Fruit fly (Drosophila melanogaster) Kc167 (cell line): ENCODE results near the gene CG14015.

ENCODE experiments used
- Myc ChIP-seq: fragments of >200 bp; optimal IDR thresholded peaks from 2 replicates; lab custom pipeline; 2017; ENCODE audit warnings: missing external identifiers
- Sin3A ChIP-seq: fragments of >200 bp; optimal IDR thresholded peaks from 2 replicates; lab custom pipeline; 2018; ENCODE audit warnings: missing external identifiers
- h ChIP-seq: fragments of >200 bp; optimal IDR thresholded peaks from 3 replicates; lab custom pipeline; 2018; ENCODE audit warnings: missing external identifiers
- insv ChIP-seq: fragments of >200 bp; optimal IDR thresholded peaks from 3 replicates; lab custom pipeline; 2018; ENCODE audit warnings: missing external identifiers
- psq ChIP-seq: fragments of >200 bp; optimal IDR thresholded peaks from 2 replicates; lab custom pipeline; 2017; ENCODE audit warnings: missing external identifiers
- ttk ChIP-seq: sonication (Bioruptor generic); optimal IDR thresholded peaks from 2 replicates; lab custom pipeline; 2017; ENCODE audit warnings: missing external identifiers

Gene CG14015

DNA sequence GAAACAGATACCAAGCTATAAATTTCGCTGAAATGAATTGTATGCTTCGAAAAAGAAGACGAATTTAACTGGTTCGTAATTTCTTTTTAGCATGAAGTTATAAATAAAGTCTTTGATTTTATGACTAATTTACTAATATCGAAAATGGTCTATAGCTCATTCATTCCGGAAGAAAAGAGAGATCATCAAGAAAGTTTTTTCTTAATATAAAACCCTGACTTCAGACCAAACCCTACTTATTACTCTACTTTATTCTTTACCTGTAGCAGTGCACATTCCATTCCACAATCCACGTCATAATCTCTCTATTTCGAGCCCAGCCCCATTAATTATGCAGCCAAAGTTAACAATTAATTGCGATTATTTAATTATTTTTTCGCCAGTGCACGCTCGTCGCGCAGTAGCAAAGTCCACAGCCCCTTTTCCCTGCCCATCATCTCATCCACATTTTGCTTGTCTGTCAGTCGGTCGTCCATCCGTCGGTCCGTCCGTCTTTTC, 45.0 kb downstream of the CG14015 start:
- TF ChIP-seq h (no peak), Myc (lab: Kevin White, UChicago) (no peak)

DNA sequence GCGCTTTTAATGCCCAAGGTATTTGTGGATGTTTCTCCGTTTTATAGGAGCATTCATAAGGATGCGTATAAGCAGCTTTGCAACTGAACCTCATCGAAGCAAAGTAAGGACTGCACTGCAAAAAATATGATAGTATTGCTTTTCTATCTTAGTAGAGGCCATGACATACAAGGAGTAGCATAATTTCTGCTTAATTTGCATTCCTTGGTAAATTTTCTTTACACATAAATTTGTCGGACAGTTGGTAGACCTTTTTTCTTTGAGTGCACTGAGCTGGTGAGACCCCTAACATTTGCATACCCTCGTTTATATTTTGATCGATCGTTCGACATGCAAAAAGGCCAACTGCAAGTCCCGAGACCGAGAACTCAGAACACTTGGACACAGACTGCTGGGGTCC, 46.1 kb downstream of the CG14015 start:
- TF ChIP-seq ttk (lab: Kevin White, UChicago), result no peak
- TF ChIP-seq Myc (lab: Kevin White, UChicago), result no peak
- TF ChIP-seq psq, result no peak
- no peak for TF ChIP-seq insv
- no peak for TF ChIP-seq h
- no peak for TF ChIP-seq Sin3A

DNA sequence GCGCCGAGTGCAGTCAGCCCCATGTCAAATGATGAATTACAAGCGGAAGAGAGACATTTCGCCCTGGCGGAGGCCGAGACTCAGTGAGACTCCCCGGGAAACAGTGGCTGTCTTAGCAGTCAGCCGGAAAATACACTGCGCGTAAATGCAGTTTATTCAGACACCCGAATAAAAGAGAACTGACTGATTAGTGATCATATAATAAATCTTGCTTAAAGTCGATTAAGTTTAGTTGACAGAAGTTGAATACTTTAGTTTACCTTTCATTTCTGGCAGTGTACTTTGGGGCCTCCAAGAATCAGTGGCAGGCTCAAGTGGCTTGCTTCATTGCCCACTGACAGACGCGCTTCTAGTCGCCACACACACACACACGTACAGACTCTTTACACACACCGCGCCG, 47.8 kb downstream of the CG14015 start:
- TF ChIP-seq Myc (lab: Kevin White, UChicago), result no peak
- no peak for TF ChIP-seq psq
- TF ChIP-seq insv, result no peak
- TF ChIP-seq h, result no peak
- TF ChIP-seq ttk (lab: Kevin White, UChicago), result no peak
- TF ChIP-seq Sin3A, result no peak

DNA sequence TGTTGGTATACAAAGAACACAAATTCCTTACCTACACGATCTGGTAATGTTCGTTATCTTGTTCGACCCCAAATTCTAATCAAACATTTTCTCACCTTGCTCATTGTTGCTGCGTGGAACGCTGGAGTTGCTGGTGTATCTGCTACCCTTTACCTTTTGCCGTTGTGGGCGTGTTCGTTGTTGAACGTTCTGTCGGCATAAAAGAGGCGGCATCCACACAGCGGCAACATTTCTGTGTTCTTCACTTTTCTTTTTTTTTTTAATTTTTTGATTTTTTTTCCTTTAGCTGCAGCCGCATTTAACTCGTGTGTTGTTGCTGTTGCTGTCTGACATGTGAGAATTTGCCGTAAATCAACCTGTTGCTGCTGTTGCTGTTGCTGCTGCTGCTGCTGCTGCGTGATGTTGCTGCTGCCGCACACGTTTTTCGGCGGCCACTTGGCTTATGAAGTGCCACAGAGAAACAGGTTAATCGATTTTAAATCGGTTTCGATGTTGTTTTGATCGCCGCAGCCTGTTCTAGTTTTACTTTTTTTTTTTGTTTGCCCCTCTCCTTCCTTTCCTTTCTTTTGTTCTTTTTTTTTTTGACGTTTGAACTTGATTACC, 49.1 kb downstream of the CG14015 start:
- TF ChIP-seq Myc (lab: Kevin White, UChicago) (no peak), psq (no peak), h (no peak), ttk (lab: Kevin White, UChicago) (no peak), insv (no peak), Sin3A (no peak)

DNA sequence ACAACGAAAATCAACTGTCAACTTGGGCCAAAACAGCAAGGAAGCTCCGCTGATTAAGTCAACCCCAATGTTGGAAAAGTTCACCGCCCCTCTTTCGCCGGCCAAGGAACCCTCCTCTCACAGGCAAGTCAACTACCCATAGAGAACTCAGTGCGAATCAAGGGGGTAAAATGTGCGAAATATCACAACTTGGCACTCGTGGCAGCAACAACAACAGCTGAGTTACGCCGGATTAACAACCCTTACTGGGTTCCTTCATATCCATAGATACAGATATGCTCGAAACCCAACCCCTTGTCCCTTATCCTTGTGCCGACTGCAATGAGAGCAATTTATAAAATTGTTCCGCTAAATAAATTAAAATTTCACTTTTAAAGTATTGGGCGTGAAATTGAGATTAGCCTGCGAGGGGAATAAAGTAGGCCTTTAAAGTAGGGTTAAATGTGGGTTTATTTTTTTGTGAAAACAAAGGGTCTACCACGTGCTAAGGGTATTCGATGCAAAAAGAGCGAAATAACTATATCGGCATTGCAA, 49.8 kb downstream of the CG14015 start:
- TF ChIP-seq h, result no peak
- TF ChIP-seq ttk (lab: Kevin White, UChicago), result no peak
- no peak for TF ChIP-seq Sin3A
- no peak for TF ChIP-seq insv
- TF ChIP-seq Myc (lab: Kevin White, UChicago), result no peak
- no peak for TF ChIP-seq psq
